Worm (Caenorhabditis elegans) whole organism, midembryonic: ENCODE measurements around the gene rcan-1.
A peak's percentile ranks its signal among the peaks of the same experiment; 100 is the strongest.

Source experiments
- T22C8.4 ChIP-seq: fragments of 200-800 bp; sonication (Bioruptor generic); IDR thresholded peaks from 2 replicates; pipeline ENCODE4 v1.3.6; 2022; ENCODE audit warnings: missing genetic modification characterization, missing compliant biosample characterization
- cog-1 ChIP-seq: sonication (generic microtip); optimal IDR thresholded peaks from 2 replicates; lab custom pipeline; 2016; ENCODE audit warnings: missing genetic modification characterization, missing compliant biosample characterization
- flt-1 ChIP-seq: fragments of 200-800 bp; sonication (Bioruptor generic); IDR thresholded peaks from 2 replicates; pipeline ENCODE4 v1.3.6; 2022; ENCODE audit warnings: missing genetic modification characterization, missing compliant biosample characterization
- klf-2 ChIP-seq: fragments of 200-800 bp; sonication (Bioruptor generic); conservative IDR thresholded peaks from 2 replicates; pipeline ENCODE4 v1.3.6; 2022; ENCODE audit warnings: missing genetic modification reagents, missing genetic modification characterization, missing compliant biosample characterization
- med-1 ChIP-seq: sonication (generic microtip); optimal IDR thresholded peaks from 2 replicates; lab custom pipeline; 2017; ENCODE audit warnings: missing genetic modification characterization, mild to moderate bottlenecking, missing compliant biosample characterization, antibody characterized with exemption, missing genetic modification reagents; ENCODE audit not compliant: insufficient read depth
- ref-1 ChIP-seq: fragments of 200-800 bp; sonication (Bioruptor generic); conservative IDR thresholded peaks from 2 replicates; pipeline ENCODE4 v1.3.6; 2022; ENCODE audit warnings: missing genetic modification reagents, missing genetic modification characterization, missing compliant biosample characterization
- tab-1 ChIP-seq: fragments of 200-800 bp; sonication (Bioruptor generic); IDR thresholded peaks from 2 replicates; pipeline ENCODE4 v1.3.6; 2022; ENCODE audit warnings: missing genetic modification characterization, missing compliant biosample characterization
- ztf-23 ChIP-seq: fragments of 200-800 bp; sonication (Bioruptor generic); IDR thresholded peaks from 2 replicates; pipeline ENCODE4 v1.3.6; 2022; ENCODE audit warnings: missing genetic modification reagents, missing genetic modification characterization, missing compliant biosample characterization
- ztf-29 ChIP-seq: fragments of 200-800 bp; sonication (Bioruptor generic); IDR thresholded peaks from 2 replicates; pipeline ENCODE4 v1.3.6; 2022; ENCODE audit warnings: missing genetic modification reagents, missing genetic modification characterization, missing compliant biosample characterization

Gene rcan-1

ce11 chrIII:5677790-5678189 lies 6.1 kb downstream of the rcan-1 start, which contains the start of gene F54E7.9:
F54E7.9 (minus strand) TSS chrIII:5677890.
- TF ChIP-seq T22C8.4 (GFP tag; lab: Robert Waterston, UW) (no peak), klf-2 (GFP tag; lab: Robert Waterston, UW) (no peak)

- no peak for TF ChIP-seq cog-1
- TF ChIP-seq flt-1 (GFP tag; lab: Robert Waterston, UW): no peak
- TF ChIP-seq klf-2 (GFP tag; lab: Robert Waterston, UW): no peak
- no peak for TF ChIP-seq T22C8.4 (GFP tag; lab: Robert Waterston, UW)
- TF ChIP-seq ztf-29 (GFP tag; lab: Robert Waterston, UW): no peak
- no peak for TF ChIP-seq ref-1
- TF ChIP-seq med-1: no peak
- no peak for TF ChIP-seq tab-1
- TF ChIP-seq ztf-23: no peak
Observed at ce11 chrIII:5675384-5675984, 8.4 kb downstream of the rcan-1 start.

- TF ChIP-seq med-1 (no peak), tab-1 (no peak), cog-1 (no peak), ztf-29 (GFP tag; lab: Robert Waterston, UW) (no peak), flt-1 (GFP tag; lab: Robert Waterston, UW) (no peak), ztf-23 (no peak), klf-2 (GFP tag; lab: Robert Waterston, UW) (no peak), ref-1 (no peak), T22C8.4 (GFP tag; lab: Robert Waterston, UW) (no peak)
Observed at ce11 chrIII:5674196-5674595, 9.7 kb downstream of the rcan-1 start.

- no peak for TF ChIP-seq ref-1
- TF ChIP-seq cog-1: peak; percentile 68
Observed at ce11 chrIII:5667952-5668489, 15.9 kb downstream of the rcan-1 start.

ce11 chrIII:5665710-5666109 lies 18.2 kb downstream of the rcan-1 start:
- no peak for TF ChIP-seq ztf-29 (GFP tag; lab: Robert Waterston, UW)
- no peak for TF ChIP-seq ref-1
- no peak for TF ChIP-seq tab-1
- no peak for TF ChIP-seq cog-1
- TF ChIP-seq T22C8.4 (GFP tag; lab: Robert Waterston, UW): no peak
- no peak for TF ChIP-seq flt-1 (GFP tag; lab: Robert Waterston, UW)
- TF ChIP-seq ztf-23: no peak
- TF ChIP-seq med-1: no peak
- no peak for TF ChIP-seq klf-2 (GFP tag; lab: Robert Waterston, UW)

ce11 chrIII:5665278-5665677 lies 18.6 kb downstream of the rcan-1 start:
- TF ChIP-seq T22C8.4 (GFP tag; lab: Robert Waterston, UW): no peak
- no peak for TF ChIP-seq med-1
- TF ChIP-seq klf-2 (GFP tag; lab: Robert Waterston, UW): no peak
- TF ChIP-seq ref-1: no peak
- no peak for TF ChIP-seq ztf-23
- no peak for TF ChIP-seq flt-1 (GFP tag; lab: Robert Waterston, UW)
- TF ChIP-seq tab-1: no peak

- TF ChIP-seq cog-1 (no peak), flt-1 (GFP tag; lab: Robert Waterston, UW) (no peak)
Observed at ce11 chrIII:5663933-5664332, 20.0 kb downstream of the rcan-1 start, which contains the start of gene par-3. par-3 (plus strand) TSS chrIII:5664233.

- no peak for TF ChIP-seq ztf-29 (GFP tag; lab: Robert Waterston, UW)
- no peak for TF ChIP-seq klf-2 (GFP tag; lab: Robert Waterston, UW)
- TF ChIP-seq med-1: no peak
- TF ChIP-seq flt-1 (GFP tag; lab: Robert Waterston, UW): no peak
- TF ChIP-seq cog-1: no peak
- no peak for TF ChIP-seq ztf-23
- TF ChIP-seq tab-1: no peak
- no peak for TF ChIP-seq T22C8.4 (GFP tag; lab: Robert Waterston, UW)
- TF ChIP-seq ref-1: no peak
Observed at ce11 chrIII:5663521-5663920, 20.4 kb downstream of the rcan-1 start.

ce11 chrIII:5660976-5661375 lies 22.9 kb downstream of the rcan-1 start, which contains the start of gene F54E7.6:
F54E7.6 (minus strand) TSS chrIII:5661085.
- no peak for TF ChIP-seq klf-2 (GFP tag; lab: Robert Waterston, UW)
- no peak for TF ChIP-seq ztf-29 (GFP tag; lab: Robert Waterston, UW)
- no peak for TF ChIP-seq tab-1
- TF ChIP-seq flt-1 (GFP tag; lab: Robert Waterston, UW): no peak
- TF ChIP-seq ref-1: no peak
- no peak for TF ChIP-seq T22C8.4 (GFP tag; lab: Robert Waterston, UW)
- no peak for TF ChIP-seq cog-1
- no peak for TF ChIP-seq med-1
- TF ChIP-seq ztf-23: no peak

ce11 chrIII:5656941-5657340 lies 27.0 kb downstream of the rcan-1 start, which contains the start of gene sdz-21:
sdz-21 (minus strand) TSS chrIII:5657041.
- TF ChIP-seq ref-1 (no peak), ztf-23 (no peak), ztf-29 (GFP tag; lab: Robert Waterston, UW) (no peak), cog-1 (no peak), klf-2 (GFP tag; lab: Robert Waterston, UW) (no peak), flt-1 (GFP tag; lab: Robert Waterston, UW) (no peak), tab-1 (no peak), med-1 (no peak), T22C8.4 (GFP tag; lab: Robert Waterston, UW) (no peak)

- 0 out of 2 replicates have a peak, but pooled peaks have one; percentile 13 for TF ChIP-seq ztf-23
- TF ChIP-seq ref-1: no peak
Observed at ce11 chrIII:5653692-5654105, 30.2 kb downstream of the rcan-1 start.
